Worm (Caenorhabditis elegans) whole organism, L1 larva: Measurements from ENCODE around the gene F44B9.5.

Experiments
- pqm-1 ChIP-seq: sonication (generic microtip); optimal IDR thresholded peaks from 3 replicates; lab custom pipeline; 2017; ENCODE audit warnings: missing biosample characterization, missing genetic modification characterization
- skn-1 ChIP-seq: fragments of 150-350 bp; optimal IDR thresholded peaks from 2 replicates; lab custom pipeline; 2014; ENCODE audit warnings: missing biosample characterization, missing genetic modification characterization

DNA sequence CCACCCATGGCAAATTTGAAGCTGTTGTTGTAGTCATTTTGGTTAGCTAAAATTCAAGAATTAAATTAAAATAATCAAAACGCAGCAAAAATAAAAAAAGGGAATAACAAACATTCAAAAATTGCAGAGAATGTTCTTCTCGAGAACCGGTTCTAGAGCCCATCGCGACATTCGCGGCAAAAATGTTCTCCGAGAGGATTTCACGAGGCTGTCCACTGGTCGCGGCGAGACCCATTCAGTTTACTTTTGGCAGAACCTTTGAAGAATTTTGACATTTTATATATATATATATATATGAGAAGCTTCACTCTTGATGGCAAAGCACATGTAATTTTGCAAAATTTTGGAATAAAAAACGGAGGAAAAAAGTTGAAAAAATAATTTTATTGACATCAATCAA, 13.1 kb upstream of the F44B9.5 start, which contains the start of gene F44B9.8:
- TF ChIP-seq pqm-1 (tag; lab: Kevin White, UChicago), result no peak
- TF ChIP-seq skn-1, result peak; percentile 35
